Fruit fly (Drosophila melanogaster): ENCODE data around the gene CG42762.

CG42762 gene

dm6 chr2L:8159498-8159897 lies 15.7 kb upstream of the CG42762 start, which contains the start of the genes PAPLA1 and Rbsn-5 (continued):
- TF ChIP-seq gcm (GFP tag; optimal IDR thresholded peaks at IDR 0.05): peak; percentile 84
- TF ChIP-seq en (GFP tag; optimal IDR thresholded peaks at IDR 0.05): peak; percentile 80
- TF ChIP-seq MTF-1 (GFP tag; optimal IDR thresholded peaks at IDR 0.05; ENCODE audit: borderline replicate concordance): peak; percentile 79
- peak; percentile 87 for TF ChIP-seq Hmx (GFP tag; optimal IDR thresholded peaks at IDR 0.05)
- TF ChIP-seq ase (GFP tag; IDR thresholded peaks at IDR 0.05): peak; percentile 82
- TF ChIP-seq CG3163 (GFP tag; optimal IDR thresholded peaks at IDR 0.05): peak; percentile 81
- TF ChIP-seq NfI (GFP tag; optimal IDR thresholded peaks at IDR 0.05): peak; percentile 93
- no peak for TF ChIP-seq tna (GFP tag; IDR thresholded peaks at IDR 0.05; ENCODE audit: partially characterized antibody)
- TF ChIP-seq pho (GFP tag; optimal IDR thresholded peaks at IDR 0.05): peak; percentile 96
- TF ChIP-seq lilli (GFP tag; optimal IDR thresholded peaks at IDR 0.05): peak; percentile 98
- TF ChIP-seq dati (GFP tag; IDR thresholded peaks at IDR 0.05): peak; percentile 68; the same call in 1 of the 2 replicates
- TF ChIP-seq CG17829 (tag; optimal IDR thresholded peaks at IDR 0.05): peak; percentile 93
- peak; percentile 79; the same call in 2 of the 3 replicates for TF ChIP-seq CG11560 (tag; IDR thresholded peaks at IDR 0.05)
- TF ChIP-seq CG8765 (GFP tag; IDR thresholded peaks at IDR 0.05): peak; percentile 76
- peak; percentile 79 for TF ChIP-seq CG6175 (GFP tag; IDR thresholded peaks at IDR 0.05)
- TF ChIP-seq CG6791 (GFP tag; IDR thresholded peaks at IDR 0.05; ENCODE audit: partially characterized antibody): no peak
- 0 out of 2 replicates have a peak, but pooled peaks have one; percentile 21 for TF ChIP-seq Scr (GFP tag; IDR thresholded peaks at IDR 0.05; ENCODE audit: partially characterized antibody)
- peak; percentile 94 for TF ChIP-seq tio (GFP tag; optimal IDR thresholded peaks at IDR 0.05)
- TF ChIP-seq CG17328 (GFP tag; IDR thresholded peaks at IDR 0.05): peak; percentile 89
- TF ChIP-seq CG1602 (GFP tag; optimal IDR thresholded peaks at IDR 0.05): peak; percentile 94
- no peak for TF ChIP-seq vnd (GFP tag; IDR thresholded peaks at IDR 0.05; ENCODE audit: partially characterized antibody)
- peak; percentile 88 for TF ChIP-seq so (GFP tag; IDR thresholded peaks at IDR 0.05)
- no peak for TF ChIP-seq lov (optimal IDR thresholded peaks at IDR 0.05)
- TF ChIP-seq lov (GFP tag; IDR thresholded peaks at IDR 0.05): peak; percentile 87
- TF ChIP-seq twi (tag; optimal IDR thresholded peaks at IDR 0.05): peak; percentile 80
- peak; percentile 90 for TF ChIP-seq NFAT (GFP tag; IDR thresholded peaks at IDR 0.05)
- peak; percentile 99 for TF ChIP-seq sens (GFP tag)
- peak; percentile 94 for TF ChIP-seq Dad (GFP tag; optimal IDR thresholded peaks at IDR 0.05)
- peak; percentile 93 for TF ChIP-seq CG32532 (GFP tag; IDR thresholded peaks at IDR 0.05)
- peak; percentile 69 for TF ChIP-seq CG10431 (GFP tag; optimal IDR thresholded peaks at IDR 0.05)
- TF ChIP-seq Dp (GFP tag; optimal IDR thresholded peaks at IDR 0.05): peak; percentile 28
- peak; percentile 77; the same call in 1 of the 2 replicates for TF ChIP-seq gsb (GFP tag; IDR thresholded peaks at IDR 0.05)
- no peak for TF ChIP-seq Dip2 (GFP tag; IDR thresholded peaks at IDR 0.05)
- peak; percentile 93 for TF ChIP-seq CG8089 (GFP tag; optimal IDR thresholded peaks at IDR 0.05)
- TF ChIP-seq klu (GFP tag; IDR thresholded peaks at IDR 0.05): peak; percentile 86
- TF ChIP-seq Hr51 (GFP tag; optimal IDR thresholded peaks at IDR 0.05): peak; percentile 92
- peak; percentile 96 for TF ChIP-seq CG4424 (GFP tag; optimal IDR thresholded peaks at IDR 0.05)
- TF ChIP-seq z (GFP tag; IDR thresholded peaks at IDR 0.05): peak; percentile 50; the same call in 1 of the 3 replicates
- peak; percentile 84 for TF ChIP-seq CG7357 (GFP tag; IDR thresholded peaks at IDR 0.05)
- peak; percentile 86 for TF ChIP-seq tup (GFP tag; optimal IDR thresholded peaks at IDR 0.05)
- no peak for TF ChIP-seq sna (GFP tag; IDR thresholded peaks at IDR 0.05; ENCODE audit: partially characterized antibody)
- peak; percentile 97 for TF ChIP-seq row (GFP tag; IDR thresholded peaks at IDR 0.05)
- peak; percentile 28; the same call in 1 of the 3 replicates for TF ChIP-seq knrl (GFP tag; IDR thresholded peaks at IDR 0.05; ENCODE audit: partially characterized antibody)
- no peak; the same call in 1 of the 2 replicates for TF ChIP-seq CG13287 (GFP tag; IDR thresholded peaks at IDR 0.05; ENCODE audit: partially characterized antibody)
- peak; percentile 66 for TF ChIP-seq wek (GFP tag; optimal IDR thresholded peaks at IDR 0.05)
- TF ChIP-seq h (optimal IDR thresholded peaks at IDR 0.05): no peak
- peak; percentile 82 for TF ChIP-seq salm (tag; optimal IDR thresholded peaks at IDR 0.05)
- TF ChIP-seq nom (GFP tag; optimal IDR thresholded peaks at IDR 0.05): peak; percentile 89
- TF ChIP-seq inv (GFP tag; IDR thresholded peaks at IDR 0.05; ENCODE audit: partially characterized antibody): no peak
- peak; percentile 82 for TF ChIP-seq CG12071 (GFP tag; optimal IDR thresholded peaks at IDR 0.05)
- peak; percentile 96 for TF ChIP-seq CG9609 (GFP tag; optimal IDR thresholded peaks at IDR 0.05)
